Worm (Caenorhabditis elegans) whole organism, L1 larva: ENCODE results near the gene F15E6.3.

Experiments
- C04F5.9 ChIP-seq: sonication (generic microtip); optimal IDR thresholded peaks from 2 replicates; lab custom pipeline; 2016; ENCODE audit warnings: missing genetic modification characterization, missing compliant biosample characterization
- C16A3.4 ChIP-seq: fragments of 150-350 bp; optimal IDR thresholded peaks from 2 replicates; lab custom pipeline; 2014; ENCODE audit warnings: missing biosample characterization, missing genetic modification characterization
- C34B4.2 ChIP-seq: sonication (generic microtip); optimal IDR thresholded peaks from 2 replicates; lab custom pipeline; 2017; ENCODE audit warnings: mild to moderate bottlenecking, missing genetic modification characterization, missing compliant biosample characterization
- aly-2 ChIP-seq: fragments of 150-350 bp; optimal IDR thresholded peaks from 2 replicates; lab custom pipeline; 2014; ENCODE audit warnings: missing biosample characterization, missing genetic modification characterization
- ama-1 ChIP-seq: fragments of 150-350 bp; optimal IDR thresholded peaks from 2 replicates; lab custom pipeline; 2014
- blmp-1 ChIP-seq: fragments of 150-350 bp; optimal IDR thresholded peaks from 2 replicates; lab custom pipeline; 2014; ENCODE audit warnings: missing biosample characterization, missing genetic modification characterization
- ceh-63 ChIP-seq: fragments of 200-800 bp; sonication (Bioruptor generic); optimal IDR thresholded peaks from 2 replicates; lab custom pipeline; 2018; ENCODE audit warnings: mild to moderate bottlenecking, missing genetic modification characterization, missing compliant biosample characterization
- ceh-88 ChIP-seq: fragments of 200-800 bp; sonication (Bioruptor generic); IDR thresholded peaks from 2 replicates; pipeline ENCODE4 v1.3.6; 2022; ENCODE audit warnings: missing genetic modification characterization, missing compliant biosample characterization
- dpl-1 ChIP-seq, 3 experiments: fragments of 150-350 bp in 2 of 3; sonication (generic microtip) in 1 of 3; optimal IDR thresholded peaks; 2 replicates each; lab custom pipeline; 2014 to 2017; ENCODE audit warnings: missing biosample characterization in 3 of 3, missing genetic modification characterization in 3 of 3, missing genetic modification reagents in 3 of 3
- dsc-1 ChIP-seq: sonication (generic microtip); optimal IDR thresholded peaks from 2 replicates; lab custom pipeline; 2016; ENCODE audit warnings: mild to moderate bottlenecking, missing genetic modification characterization, missing compliant biosample characterization
- efl-1 ChIP-seq, 4 experiments: fragments of 150-350 bp; optimal IDR thresholded peaks in 3 of 4; peaks in 1 of 4; 1 replicate in 1 of 4; 2 replicates in 3 of 4; lab custom pipeline; 2014; ENCODE audit warnings: missing biosample characterization in 2 of 4, missing genetic modification characterization in 2 of 4, missing genetic modification reagents in 2 of 4
- egl-13 ChIP-seq: sonication (generic microtip); optimal IDR thresholded peaks from 2 replicates; lab custom pipeline; 2016; ENCODE audit warnings: missing genotype, missing genetic modification reagents, missing genetic modification characterization, missing compliant biosample characterization
- egl-27 ChIP-seq, 2 experiments: fragments of 150-350 bp in 1 of 2; sonication (generic microtip); optimal IDR thresholded peaks; 3 replicates each; lab custom pipeline; 2017 to 2018; ENCODE audit warnings: missing biosample characterization in 2 of 2, missing genetic modification characterization in 2 of 2, missing genetic modification reagents in 2 of 2
- elt-3 ChIP-seq, 6 experiments: fragments of 150-350 bp in 1 of 6; sonication (generic microtip); optimal IDR thresholded peaks; 2 replicates each; lab custom pipeline; 2017 to 2018; ENCODE audit warnings: missing biosample characterization in 6 of 6, missing genetic modification characterization in 6 of 6, inconsistent platforms in 1 of 6
- ets-5 ChIP-seq: fragments of 200-800 bp; sonication (Bioruptor generic); IDR thresholded peaks from 2 replicates; pipeline ENCODE4 v1.3.6; 2022; ENCODE audit warnings: missing genetic modification characterization, missing compliant biosample characterization
- fkh-8 ChIP-seq: sonication (generic microtip); optimal IDR thresholded peaks from 2 replicates; lab custom pipeline; 2016; ENCODE audit warnings: mild to moderate bottlenecking, missing genetic modification characterization, missing compliant biosample characterization
- fos-1 ChIP-seq: fragments of 150-350 bp; optimal IDR thresholded peaks from 2 replicates; lab custom pipeline; 2014; ENCODE audit warnings: missing biosample characterization, missing genetic modification characterization
- isw-1 ChIP-seq: fragments of 200-800 bp; sonication (Bioruptor generic); IDR thresholded peaks from 2 replicates; pipeline ENCODE4 v1.3.6; 2022; ENCODE audit warnings: missing genetic modification characterization, missing compliant biosample characterization
- jun-1 ChIP-seq: fragments of 150-350 bp; optimal IDR thresholded peaks from 2 replicates; lab custom pipeline; 2014; ENCODE audit warnings: missing biosample characterization, missing genetic modification reagents, missing genetic modification characterization
- lin-14 ChIP-seq: fragments of 200-800 bp; sonication (Bioruptor generic); optimal IDR thresholded peaks from 2 replicates; lab custom pipeline; 2018; ENCODE audit warnings: mild to moderate bottlenecking, missing genetic modification characterization, moderate library complexity, missing compliant biosample characterization
- lin-35 ChIP-seq, 2 experiments: fragments of 150-350 bp; optimal IDR thresholded peaks; 2 replicates each; lab custom pipeline; 2014; ENCODE audit warnings: missing biosample characterization in 2 of 2, missing genetic modification characterization in 2 of 2, missing genetic modification reagents in 2 of 2
- lin-39 ChIP-seq: fragments of 150-350 bp; optimal IDR thresholded peaks from 2 replicates; lab custom pipeline; 2014; ENCODE audit warnings: missing biosample characterization, missing genetic modification reagents, missing genetic modification characterization
- lsy-2 ChIP-seq, 2 experiments: fragments of 150-350 bp; optimal IDR thresholded peaks; 2 replicates each; lab custom pipeline; 2014; ENCODE audit warnings: missing biosample characterization in 2 of 2, missing genetic modification characterization in 2 of 2
- mab-9 ChIP-seq: fragments of 200-800 bp; sonication (Bioruptor generic); IDR thresholded peaks from 2 replicates; pipeline ENCODE4 v1.3.6; 2022; ENCODE audit warnings: missing genetic modification reagents, missing genetic modification characterization, missing compliant biosample characterization
- mdl-1 ChIP-seq, 2 experiments: fragments of 150-350 bp; optimal IDR thresholded peaks; 2 replicates each; lab custom pipeline; 2014 to 2017; ENCODE audit warnings: missing biosample characterization in 2 of 2, missing genetic modification characterization in 2 of 2, inconsistent platforms in 1 of 2
- nhr-11 ChIP-seq: fragments of 150-350 bp; optimal IDR thresholded peaks from 2 replicates; lab custom pipeline; 2014; ENCODE audit warnings: missing biosample characterization, missing genetic modification characterization
- nhr-19 ChIP-seq: fragments of 200-800 bp; sonication (Bioruptor generic); conservative IDR thresholded peaks from 2 replicates; pipeline ENCODE4 v1.3.6; 2022; ENCODE audit warnings: missing genetic modification characterization, missing compliant biosample characterization
- nhr-47 ChIP-seq: sonication (generic microtip); optimal IDR thresholded peaks from 2 replicates; lab custom pipeline; 2016; ENCODE audit warnings: mild to moderate bottlenecking, missing genetic modification characterization, moderate library complexity, missing compliant biosample characterization
- pag-3 ChIP-seq: sonication (generic microtip); optimal IDR thresholded peaks from 2 replicates; lab custom pipeline; 2017; ENCODE audit warnings: missing genetic modification characterization, mild to moderate bottlenecking, missing compliant biosample characterization, antibody characterized with exemption, borderline replicate concordance; ENCODE audit not compliant: insufficient read depth
- rnt-1 ChIP-seq: sonication (generic microtip); optimal IDR thresholded peaks from 2 replicates; lab custom pipeline; 2016; ENCODE audit warnings: mild to moderate bottlenecking, missing genetic modification characterization, moderate library complexity, missing compliant biosample characterization
- snu-23 ChIP-seq: sonication (generic microtip); optimal IDR thresholded peaks from 2 replicates; lab custom pipeline; 2016; ENCODE audit warnings: missing genetic modification characterization, missing compliant biosample characterization
- sox-4 ChIP-seq: sonication (generic microtip); optimal IDR thresholded peaks from 2 replicates; lab custom pipeline; 2016; ENCODE audit warnings: missing genetic modification characterization, missing compliant biosample characterization
- sptf-1 ChIP-seq: fragments of 150-350 bp; optimal IDR thresholded peaks from 2 replicates; lab custom pipeline; 2014; ENCODE audit warnings: missing biosample characterization, missing genetic modification characterization
- tbx-2 ChIP-seq: sonication (generic microtip); optimal IDR thresholded peaks from 2 replicates; lab custom pipeline; 2016; ENCODE audit warnings: missing genetic modification characterization, missing compliant biosample characterization
- tlp-1 ChIP-seq: fragments of 150-350 bp; optimal IDR thresholded peaks from 2 replicates; lab custom pipeline; 2014; ENCODE audit warnings: missing biosample characterization, missing genetic modification characterization
- unc-30 ChIP-seq: sonication (generic microtip); optimal IDR thresholded peaks from 2 replicates; lab custom pipeline; 2017; ENCODE audit warnings: missing biosample characterization, missing genetic modification characterization
- vab-15 ChIP-seq: sonication (generic microtip); optimal IDR thresholded peaks from 2 replicates; lab custom pipeline; 2017; ENCODE audit warnings: missing genotype, mild to moderate bottlenecking, missing genetic modification characterization, missing compliant biosample characterization
- zag-1 ChIP-seq: fragments of 150-350 bp; optimal IDR thresholded peaks from 2 replicates; lab custom pipeline; 2014; ENCODE audit warnings: missing biosample characterization, missing genetic modification characterization
- zip-4 ChIP-seq: fragments of 200-800 bp; sonication (Bioruptor generic); optimal IDR thresholded peaks from 2 replicates; lab custom pipeline; 2018; ENCODE audit warnings: mild to moderate bottlenecking, missing genetic modification characterization, moderate library complexity, missing compliant biosample characterization

F15E6.3 gene

ce11 chrIV:4290472-4290871, 4.2 kb upstream of the F15E6.3 start, which contains the start of gene dct-7:
dct-7 (minus strand) TSS chrIV:4290572.
- TF ChIP-seq lin-39 (tag; lab: Kevin White, UChicago): no peak
- TF ChIP-seq zip-4 (GFP tag; lab: Kevin White, UChicago): no peak
- TF ChIP-seq efl-1 (optimal IDR thresholded peaks at IDR 0.05; lab: Kevin White, UChicago): no peak
- TF ChIP-seq efl-1 (GFP tag; optimal IDR thresholded peaks at IDR 0.05 in 1 of 2; lab: Kevin White, UChicago): peak in 1 of 2 experiments; percentile 41
- peak; percentile 60 for TF ChIP-seq blmp-1
- no peak for TF ChIP-seq egl-13
- TF ChIP-seq jun-1 (tag; lab: Kevin White, UChicago): no peak

ce11 chrIV:4291174-4291573, 3.5 kb upstream of the F15E6.3 start, which contains the start of gene F15E6.4:
F15E6.4 (plus strand) TSS chrIV:4291474.
- TF ChIP-seq C04F5.9: no peak
- no peak for TF ChIP-seq isw-1 (GFP tag; lab: Robert Waterston, UW)
- no peak for TF ChIP-seq snu-23
- no peak for TF ChIP-seq mab-9 (GFP tag; lab: Robert Waterston, UW)
- no peak for TF ChIP-seq lin-14
- TF ChIP-seq mdl-1 (tag; optimal IDR thresholded peaks at IDR 0.05; lab: Kevin White, UChicago): no peak
- TF ChIP-seq lsy-2 (tag; optimal IDR thresholded peaks at IDR 0.05; lab: Kevin White, UChicago): no peak
- TF ChIP-seq fos-1 (tag; lab: Kevin White, UChicago): no peak
- no peak for TF ChIP-seq sptf-1 (tag; lab: Kevin White, UChicago)
- TF ChIP-seq dpl-1 (GFP tag; optimal IDR thresholded peaks at IDR 0.05; lab: Kevin White, UChicago): no peak
- no peak for TF ChIP-seq ceh-63 (GFP tag; lab: Kevin White, UChicago)
- no peak for TF ChIP-seq nhr-47 (tag; lab: Kevin White, UChicago)
- no peak for TF ChIP-seq nhr-11 (tag; lab: Kevin White, UChicago)
- no peak for TF ChIP-seq C34B4.2
- TF ChIP-seq rnt-1 (tag; lab: Kevin White, UChicago): no peak
- TF ChIP-seq nhr-19: no peak
- no peak for TF ChIP-seq tlp-1 (tag; lab: Kevin White, UChicago)
- TF ChIP-seq unc-30 (tag; lab: Kevin White, UChicago): no peak

ce11 chrIV:4292569-4292968, 2.1 kb upstream of the F15E6.3 start, which contains the start of gene F15E6.10:
F15E6.10 (plus strand) TSS chrIV:4292869.
- no peak for TF ChIP-seq aly-2
- TF ChIP-seq dsc-1 (tag; lab: Kevin White, UChicago): no peak
- no peak for TF ChIP-seq blmp-1
- no peak for TF ChIP-seq egl-13
- no peak for TF ChIP-seq tbx-2 (tag; lab: Kevin White, UChicago)
- no peak for TF ChIP-seq zag-1 (tag; lab: Kevin White, UChicago)
- TF ChIP-seq C16A3.4 (tag; lab: Kevin White, UChicago): no peak
- TF ChIP-seq fkh-8: no peak
- TF ChIP-seq dpl-1 (GFP tag; optimal IDR thresholded peaks at IDR 0.05; lab: Kevin White, UChicago): no peak
- TF ChIP-seq nhr-11 (tag; lab: Kevin White, UChicago): no peak
- no peak for TF ChIP-seq pag-3 (tag; lab: Kevin White, UChicago)
- TF ChIP-seq ceh-88: no peak
- TF ChIP-seq vab-15 (tag; lab: Kevin White, UChicago): no peak
- TF ChIP-seq elt-3 (tag; optimal IDR thresholded peaks at IDR 0.05; lab: Kevin White, UChicago): no peak
- no peak for TF ChIP-seq C34B4.2
- no peak for TF ChIP-seq lin-35 (GFP tag; optimal IDR thresholded peaks at IDR 0.05; lab: Kevin White, UChicago)
- TF ChIP-seq egl-27 (tag; optimal IDR thresholded peaks at IDR 0.05; lab: Kevin White, UChicago): no peak
- TF ChIP-seq sox-4 (tag; lab: Kevin White, UChicago): no peak
- no peak for TF ChIP-seq nhr-47 (tag; lab: Kevin White, UChicago)

ce11 chrIV:4298983-4299382, 4.3 kb downstream of the F15E6.3 start, which contains the start of gene F15E6.9:
F15E6.9 (minus strand) TSS chrIV:4299083.
- TF ChIP-seq ama-1 (lab: Kevin White, UChicago) (no peak), isw-1 (GFP tag; lab: Robert Waterston, UW) (no peak), ets-5 (GFP tag; lab: Robert Waterston, UW) (no peak), C16A3.4 (tag; lab: Kevin White, UChicago) (no peak)
